Worm (Caenorhabditis elegans): ENCODE results near the gene srw-56.

- TF ChIP-seq him-1 (tag; optimal IDR thresholded peaks at IDR 0.05) (no peak), dao-5 (tag; optimal IDR thresholded peaks at IDR 0.05) (no peak), W03F9.2 (tag; optimal IDR thresholded peaks at IDR 0.05) (no peak)
Measured at ce11 chrV:15932390-15932789, 20.3 kb downstream of the srw-56 start, which contains the start of gene srw-26.
